Fruit fly (Drosophila melanogaster) whole organism, prepupa: Measurements from ENCODE around the gene CG32022.

Experiments used
- CG16779 ChIP-seq: fragments of 200-800 bp; sonication (Bioruptor generic); optimal IDR thresholded peaks from 3 replicates; lab custom pipeline; 2017; ENCODE audit warnings: missing biosample characterization, mild to moderate bottlenecking, missing genetic modification characterization
- OdsH ChIP-seq: fragments of 200-800 bp; sonication (Bioruptor generic); optimal IDR thresholded peaks from 3 replicates; lab custom pipeline; 2016; ENCODE audit warnings: missing biosample characterization, missing genetic modification characterization
- svp ChIP-seq: fragments of 200-800 bp; sonication (Bioruptor generic); peaks from one replicate; lab custom pipeline; 2016; ENCODE audit warnings: missing biosample characterization, missing genetic modification characterization

dm6 chr3L:8690630-8691029, 30.4 kb downstream of the CG32022 start:
- TF ChIP-seq CG16779 (tag; lab: Kevin White, UChicago): no peak
- no peak for TF ChIP-seq svp (GFP tag; lab: Kevin White, UChicago)
- TF ChIP-seq OdsH (GFP tag; lab: Kevin White, UChicago): no peak
